Worm (Caenorhabditis elegans): ENCODE measurements around the gene Y39B6A.29.
"Not testable (repeated sequence)": the region's sequence is repeated elsewhere in the genome, so short reads cannot be mapped to it uniquely, and the experiment has no call there.

- TF ChIP-seq elt-2 (tag; optimal IDR thresholded peaks at IDR 0.05); nhr-77 (tag; optimal IDR thresholded peaks at IDR 0.05); fkh-10 (GFP tag; optimal IDR thresholded peaks at IDR 0.05); daf-12 (tag; optimal IDR thresholded peaks at IDR 0.05); unc-39 (tag; optimal IDR thresholded peaks at IDR 0.05); sea-2 (GFP tag; optimal IDR thresholded peaks at IDR 0.05); R02D3.7 (tag; optimal IDR thresholded peaks at IDR 0.05); pqm-1 (tag; optimal IDR thresholded peaks at IDR 0.05); fos-1 (tag; optimal IDR thresholded peaks at IDR 0.05); ztf-4 (tag; optimal IDR thresholded peaks at IDR 0.05); ZK546.5 (tag; optimal IDR thresholded peaks at IDR 0.05); lin-39 (tag; optimal IDR thresholded peaks at IDR 0.05): not testable (repeated sequence)
Observed at ce11 chrV:19065945-19066344, 41.4 kb upstream of the Y39B6A.29 start.
